Worm (Caenorhabditis elegans) whole organism, L4 larva: Measurements from ENCODE around the gene elo-5.

Experiments used
- F37D6.2 ChIP-seq: sonication (generic microtip); optimal IDR thresholded peaks from 2 replicates; lab custom pipeline; 2016; ENCODE audit warnings: mild to moderate bottlenecking, missing genetic modification characterization, missing compliant biosample characterization
- F44E2.7 ChIP-seq: fragments of 200-800 bp; sonication (Bioruptor generic); IDR thresholded peaks from 2 replicates; pipeline ENCODE4 v2.1.2; 2022; ENCODE audit warnings: missing genetic modification characterization, missing compliant biosample characterization
- T20F7.1 ChIP-seq: fragments of 200-800 bp; sonication (Bioruptor generic); optimal IDR thresholded peaks from 2 replicates; lab custom pipeline; 2018; ENCODE audit warnings: mild to moderate bottlenecking, missing genetic modification characterization, missing compliant biosample characterization
- T26A8.4 ChIP-seq: fragments of 200-800 bp; sonication (Bioruptor generic); IDR thresholded peaks from 2 replicates; pipeline ENCODE4 v1.3.6; 2022; ENCODE audit warnings: missing genetic modification characterization, missing compliant biosample characterization
- Y48G9A.11 ChIP-seq: fragments of 200-800 bp; sonication (Bioruptor generic); IDR thresholded peaks from 2 replicates; pipeline ENCODE4 v1.3.6; 2022; ENCODE audit warnings: missing genetic modification reagents, missing genetic modification characterization, missing compliant biosample characterization
- ZK337.2 ChIP-seq: fragments of 200-800 bp; sonication (Bioruptor generic); IDR thresholded peaks from 2 replicates; pipeline ENCODE4 v1.3.6; 2022; ENCODE audit warnings: missing genetic modification reagents, missing genetic modification characterization, missing compliant biosample characterization
- aly-2 ChIP-seq: sonication (generic microtip); optimal IDR thresholded peaks from 2 replicates; lab custom pipeline; 2018; ENCODE audit warnings: missing biosample characterization, missing genetic modification characterization
- ama-1 ChIP-seq: fragments of 150-350 bp; optimal IDR thresholded peaks from 2 replicates; lab custom pipeline; 2014; ENCODE audit warnings: inconsistent platforms, mixed read lengths
- arid-1 ChIP-seq: fragments of 200-800 bp; sonication (Bioruptor generic); conservative IDR thresholded peaks from 2 replicates; pipeline ENCODE4 v1.3.6; 2022; ENCODE audit warnings: missing genetic modification reagents, missing genetic modification characterization, missing compliant biosample characterization
- attf-4 ChIP-seq: sonication (generic microtip); optimal IDR thresholded peaks from 3 replicates; lab custom pipeline; 2017; ENCODE audit warnings: missing biosample characterization, missing genetic modification characterization
- ceh-28 ChIP-seq: fragments of 150-350 bp; optimal IDR thresholded peaks from 2 replicates; lab custom pipeline; 2014; ENCODE audit warnings: missing biosample characterization, missing genetic modification reagents, missing genetic modification characterization
- ceh-32 ChIP-seq: sonication (generic microtip); optimal IDR thresholded peaks from 2 replicates; lab custom pipeline; 2016; ENCODE audit warnings: mild to moderate bottlenecking, missing genetic modification characterization, missing compliant biosample characterization; ENCODE audit not compliant: poor library complexity
- daf-12 ChIP-seq: fragments of 150-350 bp; optimal IDR thresholded peaks from 2 replicates; lab custom pipeline; 2014; ENCODE audit warnings: missing biosample characterization, missing genetic modification reagents, missing genetic modification characterization
- daf-16 ChIP-seq, 3 experiments: sonication (generic microtip); optimal IDR thresholded peaks; 2 replicates each; lab custom pipeline; 2016 to 2017; ENCODE audit warnings: missing genetic modification characterization in 3 of 3, missing genetic modification reagents in 3 of 3, mild to moderate bottlenecking in 2 of 3, missing compliant biosample characterization in 2 of 3, missing biosample characterization in 1 of 3, moderate library complexity in 1 of 3
- daf-8 ChIP-seq: fragments of 200-800 bp; sonication (Bioruptor generic); IDR thresholded peaks from 2 replicates; pipeline ENCODE4 v1.3.6; 2022; ENCODE audit warnings: missing genetic modification characterization, missing compliant biosample characterization
- dmd-9 ChIP-seq: fragments of 200-800 bp; sonication (Bioruptor generic); IDR thresholded peaks from 2 replicates; pipeline ENCODE4 v1.3.6; 2022; ENCODE audit warnings: missing genetic modification reagents, missing genetic modification characterization, missing compliant biosample characterization
- egl-27 ChIP-seq: sonication (generic microtip); optimal IDR thresholded peaks from 3 replicates; lab custom pipeline; 2017; ENCODE audit warnings: missing biosample characterization, missing genetic modification reagents, missing genetic modification characterization
- gei-8 ChIP-seq: fragments of 200-800 bp; sonication (Bioruptor generic); optimal IDR thresholded peaks from 2 replicates; lab custom pipeline; 2018; ENCODE audit warnings: mild to moderate bottlenecking, missing genetic modification characterization, missing compliant biosample characterization
- hif-1 ChIP-seq, 2 experiments: sonication (generic microtip); optimal IDR thresholded peaks; 2 replicates each; lab custom pipeline; 2016 to 2017; ENCODE audit warnings: missing compliant biosample characterization in 2 of 2, missing genetic modification characterization in 2 of 2, missing genetic modification reagents in 2 of 2, missing genotype in 2 of 2, mild to moderate bottlenecking in 1 of 2
- hlh-30 ChIP-seq: sonication (generic microtip); optimal IDR thresholded peaks from 2 replicates; lab custom pipeline; 2017; ENCODE audit warnings: antibody characterized with exemption, mild to moderate bottlenecking, missing genetic modification characterization, missing compliant biosample characterization; ENCODE audit not compliant: insufficient read depth
- hmg-1.1 ChIP-seq: fragments of 200-800 bp; sonication (Bioruptor generic); IDR thresholded peaks from 2 replicates; pipeline ENCODE4 v1.3.6; 2022; ENCODE audit warnings: missing genetic modification reagents, missing genetic modification characterization, missing compliant biosample characterization
- jun-1 ChIP-seq: fragments of 150-350 bp; optimal IDR thresholded peaks from 2 replicates; lab custom pipeline; 2014; ENCODE audit warnings: missing biosample characterization, missing genetic modification reagents, missing genetic modification characterization
- lim-7 ChIP-seq: fragments of 200-800 bp; sonication (Bioruptor generic); IDR thresholded peaks from 2 replicates; pipeline ENCODE4 v1.3.6; 2022; ENCODE audit warnings: missing genetic modification characterization, missing compliant biosample characterization
- lin-1 ChIP-seq: fragments of 200-800 bp; sonication (Bioruptor generic); IDR thresholded peaks from 2 replicates; pipeline ENCODE4 v1.3.6; 2022; ENCODE audit warnings: missing genetic modification reagents, missing genetic modification characterization, missing compliant biosample characterization
- lin-15B ChIP-seq: fragments of 150-350 bp; sonication (generic microtip); optimal IDR thresholded peaks from 3 replicates; lab custom pipeline; 2014; ENCODE audit warnings: missing biosample characterization, missing genetic modification characterization
- lin-38 ChIP-seq: fragments of 200-800 bp; sonication (Bioruptor generic); IDR thresholded peaks from 2 replicates; pipeline ENCODE4 v1.3.6; 2022; ENCODE audit warnings: missing genetic modification reagents, missing genetic modification characterization, missing compliant biosample characterization
- lir-3 ChIP-seq: sonication (generic microtip); optimal IDR thresholded peaks from 2 replicates; lab custom pipeline; 2016; ENCODE audit warnings: mild to moderate bottlenecking, missing genetic modification characterization, missing compliant biosample characterization
- lsy-2 ChIP-seq, 2 experiments: fragments of 150-350 bp in 1 of 2; sonication (generic microtip) in 1 of 2; optimal IDR thresholded peaks; 2 replicates each; lab custom pipeline; 2014 to 2017; ENCODE audit warnings: missing biosample characterization in 2 of 2, missing genetic modification characterization in 2 of 2
- mes-2 ChIP-seq: sonication (generic microtip); optimal IDR thresholded peaks from 2 replicates; lab custom pipeline; 2016; ENCODE audit warnings: missing genotype, mild to moderate bottlenecking, missing genetic modification characterization, missing compliant biosample characterization; ENCODE audit not compliant: poor library complexity, severe bottlenecking
- mxl-3 ChIP-seq: fragments of 200-800 bp; sonication (Bioruptor generic); optimal IDR thresholded peaks from 2 replicates; lab custom pipeline; 2018; ENCODE audit warnings: mild to moderate bottlenecking, missing genetic modification characterization, missing compliant biosample characterization
- nhr-102 ChIP-seq: sonication (generic microtip); optimal IDR thresholded peaks from 2 replicates; lab custom pipeline; 2016; ENCODE audit warnings: mild to moderate bottlenecking, missing genetic modification characterization, moderate library complexity, missing compliant biosample characterization
- nhr-25 ChIP-seq: sonication (generic microtip); optimal IDR thresholded peaks from 2 replicates; lab custom pipeline; 2017; ENCODE audit warnings: missing genetic modification characterization, mild to moderate bottlenecking, missing compliant biosample characterization, antibody characterized with exemption, moderate library complexity, borderline replicate concordance; ENCODE audit not compliant: insufficient read depth
- nhr-28 ChIP-seq: fragments of 150-350 bp; optimal IDR thresholded peaks from 2 replicates; lab custom pipeline; 2014; ENCODE audit warnings: missing biosample characterization, missing genetic modification characterization
- nhr-41 ChIP-seq: fragments of 200-800 bp; sonication (Bioruptor generic); IDR thresholded peaks from 2 replicates; pipeline ENCODE4 v1.3.6; 2022; ENCODE audit warnings: missing genetic modification reagents, missing genetic modification characterization, missing compliant biosample characterization
- nhr-42 ChIP-seq: fragments of 200-800 bp; sonication (Bioruptor generic); IDR thresholded peaks from 2 replicates; pipeline ENCODE4 v1.3.6; 2022; ENCODE audit warnings: missing genetic modification characterization, missing compliant biosample characterization
- nhr-77 ChIP-seq: fragments of 150-350 bp; optimal IDR thresholded peaks from 2 replicates; lab custom pipeline; 2014; ENCODE audit warnings: missing biosample characterization, missing genetic modification characterization
- pqm-1 ChIP-seq: sonication (generic microtip); optimal IDR thresholded peaks from 2 replicates; lab custom pipeline; 2017; ENCODE audit warnings: missing biosample characterization, missing genetic modification characterization
- saeg-2 ChIP-seq: fragments of 200-800 bp; sonication (Bioruptor generic); IDR thresholded peaks from 2 replicates; pipeline ENCODE4 v1.3.6; 2022; ENCODE audit warnings: missing genetic modification reagents, missing genetic modification characterization, missing compliant biosample characterization
- tag-97 ChIP-seq: fragments of 200-800 bp; sonication (Bioruptor generic); IDR thresholded peaks from 2 replicates; pipeline ENCODE4 v1.3.6; 2022; ENCODE audit warnings: missing genetic modification characterization, missing compliant biosample characterization
- zag-1 ChIP-seq: fragments of 150-350 bp; optimal IDR thresholded peaks from 2 replicates; lab custom pipeline; 2014; ENCODE audit warnings: missing biosample characterization, missing genetic modification characterization
- zfp-2 ChIP-seq: sonication (generic microtip); optimal IDR thresholded peaks from 2 replicates; lab custom pipeline; 2016; ENCODE audit warnings: mild to moderate bottlenecking, missing genetic modification characterization, missing compliant biosample characterization
- zip-11 ChIP-seq: fragments of 200-800 bp; sonication (Bioruptor generic); IDR thresholded peaks from 2 replicates; pipeline ENCODE4 v1.3.6; 2022; ENCODE audit warnings: missing genetic modification characterization, missing compliant biosample characterization
- ztf-11 ChIP-seq: fragments of 150-350 bp; optimal IDR thresholded peaks from 2 replicates; lab custom pipeline; 2014; ENCODE audit warnings: missing biosample characterization, missing genetic modification characterization

The elo-5 gene

DNA sequence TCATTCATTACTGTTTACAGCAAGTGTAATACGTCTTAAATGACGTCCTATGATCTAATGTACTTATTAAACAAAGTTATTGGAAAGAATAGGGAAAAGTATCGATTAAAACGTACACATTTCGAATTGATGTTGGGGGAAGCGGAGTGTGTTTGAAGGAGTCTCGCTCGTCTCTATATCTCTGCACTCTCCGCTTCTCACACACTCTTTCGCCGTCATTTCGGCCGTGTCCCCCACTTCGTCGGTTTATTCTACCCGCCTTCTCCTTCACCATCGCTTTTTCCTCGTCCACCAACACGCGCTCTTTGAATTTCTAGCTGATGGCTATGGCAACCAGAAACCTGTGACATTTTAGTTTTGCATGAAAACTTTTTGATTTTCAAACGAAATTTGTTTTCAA lies 8.1 kb downstream of the elo-5 start (continued):
- no peak; the same call in 1 of the 2 replicates for TF ChIP-seq Y48G9A.11 (GFP tag; lab: Robert Waterston, UW)
- TF ChIP-seq mes-2 (tag; lab: Kevin White, UChicago), result peak; percentile 67
- no peak for TF ChIP-seq zfp-2 (tag; lab: Kevin White, UChicago)
- TF ChIP-seq daf-8, result no peak
- TF ChIP-seq hlh-30 (tag; lab: Kevin White, UChicago), result peak; percentile 69
- TF ChIP-seq ceh-32 (tag; lab: Kevin White, UChicago), result no peak

- TF ChIP-seq zag-1 (tag; lab: Kevin White, UChicago), result no peak
- no peak for TF ChIP-seq nhr-102
- no peak for TF ChIP-seq lim-7 (GFP tag; lab: Robert Waterston, UW)
These were observed 9.0 kb downstream of the elo-5 start for ce11 chrIV:5367899-5368298.

ce11 chrIV:5366567-5366966 lies 10.3 kb downstream of the elo-5 start, which contains the start of gene sand-1:
Gene sand-1 (plus strand): TSS chrIV:5366867.
- TF ChIP-seq T26A8.4, result no peak
- peak; percentile 14 for TF ChIP-seq ama-1 (lab: Kevin White, UChicago)

DNA sequence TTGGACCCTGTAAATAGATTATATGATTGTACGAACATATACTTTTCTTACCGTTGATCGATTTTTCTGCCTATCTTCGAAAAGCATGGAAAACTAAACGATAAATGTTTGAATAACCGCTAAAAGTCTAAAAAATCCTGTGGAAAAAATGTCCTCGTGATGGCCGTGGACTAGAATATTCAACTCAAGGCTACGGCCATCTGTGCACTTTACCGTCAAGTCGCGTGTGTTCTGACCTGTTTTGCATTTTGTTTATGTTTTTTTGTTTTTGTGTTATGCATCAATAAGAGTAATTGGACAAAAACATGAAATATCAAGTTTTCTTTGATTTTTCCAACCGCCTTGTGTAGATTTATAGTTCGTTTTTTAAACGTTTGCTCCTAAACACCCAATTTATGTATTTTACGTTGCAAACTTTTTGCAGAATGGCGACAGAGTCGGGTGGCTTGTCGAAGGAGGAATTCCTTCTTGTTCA lies 12.7 kb downstream of the elo-5 start, which contains the start of the genes hda-6 and F41H10.4:
Gene hda-6 (minus strand): TSS at position 172 of the 475 bp plus-strand sequence.
Gene F41H10.4 (plus strand): TSS at position 425 of the 475 bp plus-strand sequence.
- TF ChIP-seq daf-16 (GFP tag; optimal IDR thresholded peaks at IDR 0.05; lab: Kevin White, UChicago) (peak in 1 of 2 experiments; percentile 83), daf-16 (tag; optimal IDR thresholded peaks at IDR 0.05; lab: Kevin White, UChicago) (peak; percentile 71), T26A8.4 (peak; percentile 38; the same call in 1 of the 2 replicates), ceh-28 (tag; lab: Kevin White, UChicago) (no peak), F37D6.2 (tag; lab: Kevin White, UChicago) (no peak), lin-1 (GFP tag; lab: Robert Waterston, UW) (no peak), aly-2 (tag; lab: Kevin White, UChicago) (no peak), tag-97 (GFP tag; lab: Robert Waterston, UW) (no peak), lin-15B (peak; percentile 41), nhr-41 (no peak), zip-11 (GFP tag; lab: Robert Waterston, UW) (no peak), daf-12 (tag; lab: Kevin White, UChicago) (no peak), lir-3 (tag; lab: Kevin White, UChicago) (no peak), hmg-1.1 (GFP tag; lab: Robert Waterston, UW) (no peak), F44E2.7 (GFP tag; lab: Robert Waterston, UW) (no peak), ztf-11 (no peak), nhr-28 (tag; lab: Kevin White, UChicago) (peak; percentile 20), Y48G9A.11 (GFP tag; lab: Robert Waterston, UW) (no peak), egl-27 (tag; lab: Kevin White, UChicago) (no peak), saeg-2 (GFP tag; lab: Robert Waterston, UW) (no peak), hif-1 (tag; optimal IDR thresholded peaks at IDR 0.05; lab: Kevin White, UChicago) (peak in 1 of 2 experiments; percentile 78), pqm-1 (tag; lab: Kevin White, UChicago) (no peak), lsy-2 (tag; optimal IDR thresholded peaks at IDR 0.05; lab: Kevin White, UChicago) (peak in 1 of 2 experiments; percentile 91), jun-1 (tag; lab: Kevin White, UChicago) (no peak), mes-2 (tag; lab: Kevin White, UChicago) (peak; percentile 97), lin-38 (peak; percentile 79), ama-1 (lab: Kevin White, UChicago) (no peak), arid-1 (GFP tag; lab: Robert Waterston, UW) (0 out of 2 replicates have a peak, but pooled peaks have one; percentile 27), nhr-77 (no peak), mxl-3 (GFP tag; lab: Kevin White, UChicago) (peak; percentile 68), dmd-9 (peak; percentile 73; the same call in 1 of the 2 replicates), zfp-2 (tag; lab: Kevin White, UChicago) (no peak), ZK337.2 (GFP tag; lab: Robert Waterston, UW) (peak; percentile 40; the same call in 1 of the 2 replicates), nhr-25 (tag; lab: Kevin White, UChicago) (no peak), attf-4 (tag; lab: Kevin White, UChicago) (no peak), nhr-42 (no peak), ceh-32 (tag; lab: Kevin White, UChicago) (no peak), T20F7.1 (no peak), nhr-102 (peak; percentile 9), gei-8 (GFP tag; lab: Kevin White, UChicago) (no peak)
